Fruit fly (Drosophila melanogaster) whole organism, embryonic: ENCODE results near the gene Sodh1.

Experiments
- Atf-2 ChIP-seq: fragments of 200-800 bp; sonication (Bioruptor generic); optimal IDR thresholded peaks from 2 replicates; lab custom pipeline; 2016; ENCODE audit warnings: missing biosample characterization, missing genetic modification characterization
- CG10565 ChIP-seq: fragments of 200-800 bp; sonication (Bioruptor generic); optimal IDR thresholded peaks from 3 replicates; lab custom pipeline; 2016; ENCODE audit warnings: missing biosample characterization, mild to moderate bottlenecking, missing genetic modification characterization
- CG11560 ChIP-seq: fragments of 200-800 bp; sonication (Bioruptor generic); IDR thresholded peaks from 3 replicates; pipeline ENCODE4 v1.3.6; 2022; ENCODE audit warnings: missing biosample characterization, missing genetic modification characterization
- CG11695 ChIP-seq: fragments of 200-800 bp; sonication (Bioruptor generic); IDR thresholded peaks from 3 replicates; pipeline ENCODE4 v1.3.6; 2022; ENCODE audit warnings: missing biosample characterization, missing genetic modification characterization
- CG14050 ChIP-seq: fragments of 200-800 bp; sonication (Bioruptor generic); IDR thresholded peaks from 3 replicates; pipeline ENCODE4 v1.3.6; 2022; ENCODE audit warnings: missing biosample characterization, missing genetic modification characterization
- CG15269 ChIP-seq: fragments of 200-800 bp; sonication (Bioruptor generic); optimal IDR thresholded peaks from 2 replicates; lab custom pipeline; 2018; ENCODE audit warnings: missing biosample characterization, mild to moderate bottlenecking, missing genetic modification characterization, moderate library complexity
- CG1602 ChIP-seq: fragments of 200-800 bp; sonication (Bioruptor generic); optimal IDR thresholded peaks from 3 replicates; lab custom pipeline; 2016; ENCODE audit warnings: missing biosample characterization, missing genetic modification characterization
- CG16815 ChIP-seq: fragments of 200-800 bp; sonication (Bioruptor generic); optimal IDR thresholded peaks from 3 replicates; lab custom pipeline; 2017; ENCODE audit warnings: missing biosample characterization, mild to moderate bottlenecking, missing genetic modification characterization
- CG17359 ChIP-seq: fragments of 200-800 bp; sonication (Bioruptor generic); optimal IDR thresholded peaks from 3 replicates; lab custom pipeline; 2018; ENCODE audit warnings: missing biosample characterization, mild to moderate bottlenecking, missing genetic modification characterization, moderate library complexity
- CG17612 ChIP-seq: fragments of 200-800 bp; sonication (Bioruptor generic); IDR thresholded peaks from 2 replicates; pipeline ENCODE4 v1.3.6; 2022; ENCODE audit warnings: missing biosample characterization, missing genetic modification characterization
- CG2120 ChIP-seq: fragments of 200-800 bp; sonication (Bioruptor generic); optimal IDR thresholded peaks from 3 replicates; lab custom pipeline; 2016; ENCODE audit warnings: missing biosample characterization, missing genetic modification characterization
- CG2678 ChIP-seq: fragments of 200-800 bp; sonication (Bioruptor generic); optimal IDR thresholded peaks from 3 replicates; lab custom pipeline; 2019; ENCODE audit warnings: missing biosample characterization, mild to moderate bottlenecking, missing genetic modification characterization, moderate library complexity
- CG2875 ChIP-seq: fragments of 200-800 bp; sonication (Bioruptor generic); optimal IDR thresholded peaks from 2 replicates; lab custom pipeline; 2017; ENCODE audit warnings: missing biosample characterization, mild to moderate bottlenecking, missing genetic modification characterization, missing genetic modification reagents
- CG31441 ChIP-seq: fragments of 200-800 bp; sonication (Bioruptor generic); IDR thresholded peaks from 2 replicates; pipeline ENCODE4 v1.3.6; 2022; ENCODE audit warnings: missing biosample characterization, missing genetic modification characterization
- CG3995 ChIP-seq: fragments of 200-800 bp; sonication (Bioruptor generic); optimal IDR thresholded peaks from 3 replicates; lab custom pipeline; 2016; ENCODE audit warnings: missing biosample characterization, missing genetic modification characterization
- CG6254 ChIP-seq: fragments of 200-800 bp; sonication (Bioruptor generic); optimal IDR thresholded peaks from 3 replicates; lab custom pipeline; 2017; ENCODE audit warnings: mild to moderate bottlenecking, missing biosample characterization, missing genetic modification reagents, missing genetic modification characterization
- CG6689 ChIP-seq: fragments of 200-800 bp; sonication (Bioruptor generic); IDR thresholded peaks from 2 replicates; pipeline ENCODE4 v1.3.6; 2022; ENCODE audit warnings: missing biosample characterization, missing genetic modification characterization
- CG6791 ChIP-seq: fragments of 200-800 bp; sonication (Bioruptor generic); IDR thresholded peaks from 3 replicates; pipeline ENCODE4 v1.3.6; 2022; ENCODE audit warnings: missing biosample characterization, missing genetic modification characterization; ENCODE audit not compliant: partially characterized antibody
- CG8089 ChIP-seq: fragments of 200-800 bp; sonication (Bioruptor generic); optimal IDR thresholded peaks from 3 replicates; lab custom pipeline; 2016; ENCODE audit warnings: missing biosample characterization, missing genetic modification characterization
- CG8281 ChIP-seq: fragments of 200-800 bp; sonication (Bioruptor generic); optimal IDR thresholded peaks from 2 replicates; lab custom pipeline; 2018; ENCODE audit warnings: missing biosample characterization, mild to moderate bottlenecking, missing genetic modification characterization, moderate library complexity
- CG8388 ChIP-seq: fragments of 200-800 bp; sonication (Bioruptor generic); optimal IDR thresholded peaks from 2 replicates; lab custom pipeline; 2019; ENCODE audit warnings: missing biosample characterization, mild to moderate bottlenecking, missing genetic modification characterization, moderate library complexity
- Dip2 ChIP-seq: fragments of 200-800 bp; sonication (Bioruptor generic); IDR thresholded peaks from 2 replicates; pipeline ENCODE4 v1.3.6; 2022; ENCODE audit warnings: missing biosample characterization, missing genetic modification characterization
- Dip3 ChIP-seq: fragments of 200-800 bp; sonication (Bioruptor generic); optimal IDR thresholded peaks from 3 replicates; lab custom pipeline; 2016; ENCODE audit warnings: missing biosample characterization, missing genetic modification characterization
- Dref ChIP-seq: fragments of 200-800 bp; sonication (Bioruptor generic); IDR thresholded peaks from 2 replicates; pipeline ENCODE4 v1.3.6; 2022; ENCODE audit warnings: missing biosample characterization, missing genetic modification characterization
- Ets65A ChIP-seq: fragments of 200-800 bp; sonication (Bioruptor generic); peaks from one replicate; lab custom pipeline; 2016; ENCODE audit warnings: missing biosample characterization, missing genetic modification characterization
- Fer1 ChIP-seq: fragments of 200-800 bp; sonication (Bioruptor generic); optimal IDR thresholded peaks from 2 replicates; lab custom pipeline; 2017; ENCODE audit warnings: missing biosample characterization, mild to moderate bottlenecking, missing genetic modification characterization
- Gug ChIP-seq: fragments of 200-800 bp; sonication (Bioruptor generic); IDR thresholded peaks from 4 replicates; pipeline ENCODE4 v1.3.6; 2022; ENCODE audit warnings: missing biosample characterization, missing genetic modification characterization
- HmgZ ChIP-seq: fragments of 200-800 bp; sonication (Bioruptor generic); optimal IDR thresholded peaks from 2 replicates; lab custom pipeline; 2018; ENCODE audit warnings: missing biosample characterization, mild to moderate bottlenecking, missing genetic modification characterization
- Hr78 ChIP-seq, 2 experiments: fragments of 200-800 bp in 1 of 2; fragments of >200 bp in 1 of 2; sonication (Bioruptor generic) in 1 of 2; optimal IDR thresholded peaks; 2 replicates each; lab custom pipeline; 2017 to 2019; ENCODE audit warnings: missing biosample characterization in 2 of 2, missing genetic modification characterization in 2 of 2, mild to moderate bottlenecking in 1 of 2, moderate library complexity in 1 of 2
- Nf-YA ChIP-seq: fragments of 200-800 bp; sonication (Bioruptor generic); IDR thresholded peaks from 2 replicates; pipeline ENCODE4 v1.3.6; 2022; ENCODE audit warnings: missing biosample characterization, missing genetic modification characterization
- Scr ChIP-seq: fragments of 200-800 bp; sonication (Bioruptor generic); IDR thresholded peaks from 2 replicates; pipeline ENCODE4 v1.3.6; 2022; ENCODE audit warnings: missing biosample characterization, missing genetic modification characterization; ENCODE audit not compliant: partially characterized antibody
- Sry-δ ChIP-seq: fragments of 200-800 bp; sonication (Bioruptor generic); optimal IDR thresholded peaks from 2 replicates; lab custom pipeline; 2016; ENCODE audit warnings: missing biosample characterization, missing genetic modification characterization
- amos ChIP-seq: fragments of 200-800 bp; sonication (Bioruptor generic); IDR thresholded peaks from 2 replicates; pipeline ENCODE4 v1.3.6; 2022; ENCODE audit warnings: missing biosample characterization, missing genetic modification characterization; ENCODE audit not compliant: partially characterized antibody
- ase ChIP-seq: fragments of 200-800 bp; sonication (Bioruptor generic); IDR thresholded peaks from 3 replicates; pipeline ENCODE4 v1.3.6; 2022; ENCODE audit warnings: missing biosample characterization, missing genetic modification characterization
- bowl ChIP-seq: fragments of 200-800 bp; sonication (Bioruptor generic); IDR thresholded peaks from 2 replicates; pipeline ENCODE4 v1.3.6; 2022; ENCODE audit warnings: missing biosample characterization, missing genetic modification characterization
- cg ChIP-seq: fragments of 200-800 bp; sonication (Bioruptor generic); optimal IDR thresholded peaks from 3 replicates; lab custom pipeline; 2019; ENCODE audit warnings: missing biosample characterization, mild to moderate bottlenecking, missing genetic modification characterization, moderate library complexity
- disco-r ChIP-seq: fragments of 200-800 bp; sonication (Bioruptor generic); optimal IDR thresholded peaks from 2 replicates; lab custom pipeline; 2016; ENCODE audit warnings: missing biosample characterization, missing genetic modification characterization
- dpn ChIP-seq, 2 experiments: fragments of 200-800 bp; sonication (Bioruptor generic); optimal IDR thresholded peaks; 3 replicates each; lab custom pipeline; 2016; ENCODE audit warnings: missing biosample characterization in 2 of 2, missing genetic modification characterization in 2 of 2
- ems ChIP-seq: fragments of 200-800 bp; sonication (Bioruptor generic); optimal IDR thresholded peaks from 3 replicates; lab custom pipeline; 2016; ENCODE audit warnings: missing biosample characterization, missing genetic modification characterization
- fu2 ChIP-seq: fragments of 200-800 bp; sonication (Bioruptor generic); optimal IDR thresholded peaks from 2 replicates; lab custom pipeline; 2016; ENCODE audit warnings: missing biosample characterization, missing genetic modification characterization
- gro ChIP-seq: fragments of 200-800 bp; sonication (Bioruptor generic); optimal IDR thresholded peaks from 2 replicates; lab custom pipeline; 2016; ENCODE audit warnings: missing biosample characterization, missing genetic modification characterization
- h ChIP-seq: fragments of >200 bp; optimal IDR thresholded peaks from 2 replicates; lab custom pipeline; 2017
- her ChIP-seq: fragments of 200-800 bp; sonication (Bioruptor generic); optimal IDR thresholded peaks from 2 replicates; lab custom pipeline; 2016; ENCODE audit warnings: missing biosample characterization, missing genetic modification characterization
- mam ChIP-seq: fragments of 200-800 bp; sonication (Bioruptor generic); optimal IDR thresholded peaks from 3 replicates; lab custom pipeline; 2016; ENCODE audit warnings: missing biosample characterization, missing genetic modification characterization
- nmo ChIP-seq: fragments of 200-800 bp; sonication (Bioruptor generic); optimal IDR thresholded peaks from 2 replicates; lab custom pipeline; 2018; ENCODE audit warnings: missing biosample characterization, mild to moderate bottlenecking, missing genetic modification characterization, moderate library complexity
- nom ChIP-seq: fragments of 200-800 bp; sonication (Bioruptor generic); optimal IDR thresholded peaks from 2 replicates; lab custom pipeline; 2017; ENCODE audit warnings: missing biosample characterization, missing genetic modification characterization, mild to moderate bottlenecking, moderate library complexity, missing genetic modification reagents
- pita ChIP-seq: fragments of 200-800 bp; sonication (Bioruptor generic); optimal IDR thresholded peaks from 2 replicates; lab custom pipeline; 2017; ENCODE audit warnings: missing biosample characterization, mild to moderate bottlenecking, missing genetic modification characterization
- run ChIP-seq: fragments of 200-800 bp; sonication (Bioruptor generic); optimal IDR thresholded peaks from 3 replicates; lab custom pipeline; 2018; ENCODE audit warnings: missing biosample characterization, mild to moderate bottlenecking, missing genetic modification characterization
- sd ChIP-seq: fragments of 200-800 bp; sonication (Bioruptor generic); optimal IDR thresholded peaks from 3 replicates; lab custom pipeline; 2018; ENCODE audit warnings: missing biosample characterization, mild to moderate bottlenecking, missing genetic modification characterization, moderate library complexity
- sisA ChIP-seq: fragments of 200-800 bp; sonication (Bioruptor generic); IDR thresholded peaks from 2 replicates; pipeline ENCODE4 v1.3.6; 2022; ENCODE audit warnings: missing biosample characterization, missing genetic modification characterization
- unc-4 ChIP-seq: fragments of 200-800 bp; sonication (Bioruptor generic); IDR thresholded peaks from 2 replicates; pipeline ENCODE4 v1.3.6; 2022; ENCODE audit warnings: missing biosample characterization, missing genetic modification characterization; ENCODE audit not compliant: partially characterized antibody
- usp ChIP-seq: fragments of >200 bp; optimal IDR thresholded peaks from 2 replicates; lab custom pipeline; 2017; ENCODE audit warnings: missing biosample characterization, missing genetic modification characterization
- vvl ChIP-seq: fragments of 200-800 bp; sonication (Bioruptor generic); IDR thresholded peaks from 2 replicates; pipeline ENCODE4 v1.3.6; 2022; ENCODE audit warnings: missing biosample characterization, missing genetic modification characterization

Sodh1 gene

dm6 chr3R:7091904-7092303, 39.8 kb downstream of the Sodh1 start (continued):
- TF ChIP-seq Dip2 (GFP tag; lab: Robert Waterston, UW) (no peak), Dip3 (GFP tag; lab: Kevin White, UChicago) (no peak), Nf-YA (GFP tag; lab: Robert Waterston, UW) (no peak), CG11560 (tag; lab: Robert Waterston, UW) (no peak), CG16815 (GFP tag; lab: Kevin White, UChicago) (no peak), Sry-δ (peak; percentile 86), ems (GFP tag; lab: Kevin White, UChicago) (no peak), CG8089 (GFP tag; lab: Kevin White, UChicago) (no peak), CG11695 (no peak), sd (tag; lab: Kevin White, UChicago) (no peak), CG2875 (GFP tag; lab: Kevin White, UChicago) (no peak), CG15269 (tag; lab: Kevin White, UChicago) (no peak), CG10565 (no peak), ase (GFP tag; lab: Robert Waterston, UW) (no peak), CG6689 (GFP tag; lab: Robert Waterston, UW) (no peak), Atf-2 (GFP tag; lab: Kevin White, UChicago) (no peak), sisA (GFP tag; lab: Robert Waterston, UW) (no peak), gro (GFP tag; lab: Kevin White, UChicago) (no peak), usp (GFP tag; lab: Kevin White, UChicago) (no peak), her (GFP tag; lab: Kevin White, UChicago) (peak; percentile 1), Fer1 (GFP tag; lab: Kevin White, UChicago) (no peak), CG8281 (peak; percentile 96), CG6791 (GFP tag; lab: Robert Waterston, UW) (peak; percentile 87), bowl (GFP tag; lab: Robert Waterston, UW) (no peak), Gug (no peak), Ets65A (no peak), CG17359 (tag; lab: Kevin White, UChicago) (no peak), cg (GFP tag; lab: Kevin White, UChicago) (peak; percentile 5), CG3995 (GFP tag; lab: Kevin White, UChicago) (peak; percentile 2), CG17612 (no peak), nom (GFP tag; lab: Kevin White, UChicago) (no peak), mam (peak; percentile 47), disco-r (no peak), h (lab: Kevin White, UChicago) (no peak), dpn (GFP tag; optimal IDR thresholded peaks at IDR 0.05; lab: Kevin White, UChicago) (peak; percentile 3 to 36), Hr78 (GFP tag; optimal IDR thresholded peaks at IDR 0.05; lab: Kevin White, UChicago) (no peak), pita (GFP tag; lab: Kevin White, UChicago) (peak; percentile 10), CG2678 (tag; lab: Kevin White, UChicago) (no peak), CG1602 (peak; percentile 16)

dm6 chr3R:7093592-7093991, 41.5 kb downstream of the Sodh1 start:
- peak; percentile 37; the same call in 1 of the 2 replicates for TF ChIP-seq amos (GFP tag; lab: Robert Waterston, UW)
- no peak for TF ChIP-seq fu2 (GFP tag; lab: Kevin White, UChicago)
- TF ChIP-seq Scr: peak; percentile 45
- no peak for TF ChIP-seq ase (GFP tag; lab: Robert Waterston, UW)
- TF ChIP-seq vvl (GFP tag; lab: Robert Waterston, UW): 0 out of 2 replicates have a peak, but pooled peaks have one; percentile 7
- peak; percentile 14 for TF ChIP-seq HmgZ
- TF ChIP-seq CG6254: peak; percentile 10
- no peak for TF ChIP-seq CG14050 (GFP tag; lab: Robert Waterston, UW)
- no peak for TF ChIP-seq run (tag; lab: Kevin White, UChicago)
- peak; percentile 32 for TF ChIP-seq nmo (GFP tag; lab: Kevin White, UChicago)
- TF ChIP-seq unc-4 (GFP tag; lab: Robert Waterston, UW): 0 out of 2 replicates have a peak, but pooled peaks have one; percentile 14
- peak; percentile 71 for TF ChIP-seq CG31441 (GFP tag; lab: Robert Waterston, UW)
- TF ChIP-seq CG2120 (GFP tag; lab: Kevin White, UChicago): peak; percentile 37
- TF ChIP-seq CG8388 (GFP tag; lab: Kevin White, UChicago): peak; percentile 99
- peak; percentile 23 for TF ChIP-seq nom (GFP tag; lab: Kevin White, UChicago)
- peak; percentile 60 for TF ChIP-seq Dref (GFP tag; lab: Robert Waterston, UW)
